Fruit fly (Drosophila melanogaster) whole organism, adult: Measurements from ENCODE around the gene vanin-like.

Source experiments
- CG11617 ChIP-seq: fragments of 200-800 bp; sonication (Bioruptor generic); optimal IDR thresholded peaks from 2 replicates; lab custom pipeline; 2017; ENCODE audit warnings: mild to moderate bottlenecking, missing biosample characterization, missing genetic modification reagents, missing genetic modification characterization
- CG12768 ChIP-seq: fragments of 200-800 bp; sonication (Bioruptor generic); optimal IDR thresholded peaks from 2 replicates; lab custom pipeline; 2017; ENCODE audit warnings: missing biosample characterization, missing genetic modification characterization, mild to moderate bottlenecking, moderate library complexity, missing genetic modification reagents
- CG14711 ChIP-seq: fragments of 200-800 bp; sonication (Bioruptor generic); optimal IDR thresholded peaks from 2 replicates; lab custom pipeline; 2018; ENCODE audit warnings: missing biosample characterization, mild to moderate bottlenecking, missing genetic modification characterization, moderate library complexity
- CG1620 ChIP-seq: fragments of 200-800 bp; sonication (Bioruptor generic); optimal IDR thresholded peaks from 2 replicates; lab custom pipeline; 2016; ENCODE audit warnings: missing biosample characterization, missing genetic modification characterization
- CG33017 ChIP-seq: fragments of 200-800 bp; sonication (Bioruptor generic); optimal IDR thresholded peaks from 2 replicates; lab custom pipeline; 2018; ENCODE audit warnings: missing biosample characterization, mild to moderate bottlenecking, missing genetic modification characterization, moderate library complexity
- CG5204 ChIP-seq: fragments of 200-800 bp; sonication (Bioruptor generic); optimal IDR thresholded peaks from 2 replicates; lab custom pipeline; 2016; ENCODE audit warnings: missing biosample characterization, missing genetic modification characterization
- CG7045 ChIP-seq: fragments of 200-800 bp; sonication (Bioruptor generic); optimal IDR thresholded peaks from 2 replicates; lab custom pipeline; 2017; ENCODE audit warnings: missing biosample characterization, mild to moderate bottlenecking, missing genetic modification characterization
- CG7101 ChIP-seq: fragments of 200-800 bp; sonication (Bioruptor generic); optimal IDR thresholded peaks from 2 replicates; lab custom pipeline; 2018; ENCODE audit warnings: missing biosample characterization, mild to moderate bottlenecking, missing genetic modification characterization, moderate library complexity
- Clk ChIP-seq: fragments of 200-800 bp; sonication (Bioruptor generic); optimal IDR thresholded peaks from 2 replicates; lab custom pipeline; 2017; ENCODE audit warnings: missing biosample characterization, missing genetic modification characterization
- Crg-1 ChIP-seq: fragments of 200-800 bp; sonication (Bioruptor generic); optimal IDR thresholded peaks from 2 replicates; lab custom pipeline; 2016; ENCODE audit warnings: missing biosample characterization, missing genetic modification characterization
- Hr96 ChIP-seq: fragments of 200-800 bp; sonication (Bioruptor generic); optimal IDR thresholded peaks from 2 replicates; lab custom pipeline; 2016; ENCODE audit warnings: missing biosample characterization, missing genetic modification characterization
- Mnt ChIP-seq: fragments of 200-800 bp; sonication (Bioruptor generic); optimal IDR thresholded peaks from 2 replicates; lab custom pipeline; 2016; ENCODE audit warnings: missing biosample characterization, mild to moderate bottlenecking, missing genetic modification characterization
- bab1 ChIP-seq: fragments of 200-800 bp; sonication (Bioruptor generic); optimal IDR thresholded peaks from 3 replicates; lab custom pipeline; 2019; ENCODE audit warnings: missing biosample characterization, mild to moderate bottlenecking, missing genetic modification characterization, moderate library complexity
- cic ChIP-seq: fragments of 200-800 bp; sonication (Bioruptor generic); optimal IDR thresholded peaks from 2 replicates; lab custom pipeline; 2017; ENCODE audit warnings: missing biosample characterization, mild to moderate bottlenecking, missing genetic modification characterization, moderate library complexity
- cnc ChIP-seq, 2 experiments: fragments of >200 bp; optimal IDR thresholded peaks; 2 replicates each; lab custom pipeline; 2017
- kay ChIP-seq: fragments of 200-800 bp; sonication (Bioruptor generic); peaks from one replicate; lab custom pipeline; 2016; ENCODE audit warnings: missing biosample characterization, missing genetic modification characterization, borderline replicate concordance
- ovo ChIP-seq: fragments of 200-800 bp; sonication (Bioruptor generic); optimal IDR thresholded peaks from 2 replicates; lab custom pipeline; 2016; ENCODE audit warnings: missing biosample characterization, missing genetic modification characterization
- pad ChIP-seq: fragments of 200-800 bp; sonication (Bioruptor generic); optimal IDR thresholded peaks from 3 replicates; lab custom pipeline; 2017; ENCODE audit warnings: missing biosample characterization, missing genetic modification characterization, mild to moderate bottlenecking, moderate library complexity, missing genetic modification reagents
- tj ChIP-seq: fragments of 200-800 bp; sonication (Bioruptor generic); optimal IDR thresholded peaks from 3 replicates; lab custom pipeline; 2017; ENCODE audit warnings: missing biosample characterization, mild to moderate bottlenecking, missing genetic modification characterization, moderate library complexity
- toe ChIP-seq: fragments of 200-800 bp; sonication (Bioruptor generic); optimal IDR thresholded peaks from 2 replicates; lab custom pipeline; 2016; ENCODE audit warnings: missing biosample characterization, missing genetic modification characterization

Gene vanin-like

DNA sequence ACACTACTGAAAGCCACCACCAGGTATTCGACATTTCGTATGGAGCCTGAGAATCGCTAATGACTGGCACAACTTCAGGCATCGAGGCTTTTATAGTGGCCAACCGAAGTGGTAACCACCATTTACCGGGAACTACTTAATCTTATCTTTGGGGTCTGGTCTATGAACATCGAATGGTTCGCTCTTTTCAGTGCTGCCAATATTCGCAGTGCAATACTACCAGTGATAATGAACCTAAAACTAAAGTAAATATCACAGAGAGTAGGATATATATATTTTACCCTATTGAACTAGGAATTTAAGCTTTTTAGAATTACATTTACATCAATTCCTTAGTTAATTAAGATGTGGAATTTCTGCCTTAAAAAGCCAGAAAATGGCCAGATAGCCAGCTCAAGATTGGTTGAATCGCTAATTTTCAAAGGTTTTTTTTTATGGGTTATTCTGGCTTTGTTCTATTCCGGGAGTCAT lies at the start of gene vanin-like:
TSS of gene vanin-like (minus strand) at position 51 of the 471 bp plus-strand sequence.
- no peak for TF ChIP-seq kay (GFP tag; lab: Kevin White, UChicago)
- TF ChIP-seq cnc (optimal IDR thresholded peaks at IDR 0.05; lab: Kevin White, UChicago): peak in 1 of 2 experiments; percentile 1
- no peak for TF ChIP-seq CG14711 (tag; lab: Kevin White, UChicago)
- TF ChIP-seq CG7101 (tag; lab: Kevin White, UChicago): no peak

DNA sequence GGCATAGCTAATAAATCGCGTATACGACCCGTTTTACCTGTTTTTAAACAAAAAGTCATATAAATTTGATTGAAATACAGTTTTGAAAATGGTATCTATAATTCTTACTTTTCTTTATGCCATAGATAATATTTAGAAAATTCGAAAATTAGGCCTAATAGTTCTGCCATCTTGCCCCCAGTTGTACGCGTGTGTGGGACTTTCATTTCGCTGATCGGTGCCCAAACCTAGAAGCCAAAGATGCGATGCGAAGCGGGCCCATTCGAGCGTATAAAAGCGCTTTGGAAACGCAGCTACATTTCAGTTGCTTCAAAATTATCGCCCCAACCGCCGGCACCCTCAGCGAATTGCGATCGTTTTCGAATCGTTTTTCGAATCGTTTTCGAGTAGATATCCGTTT lies 34.7 kb upstream of the vanin-like start, which contains the start of gene CG14445:
TSS of gene CG14445 (plus strand) at position 301 of the 400 bp plus-strand sequence.
- no peak for TF ChIP-seq Hr96 (GFP tag; lab: Kevin White, UChicago)
- no peak for TF ChIP-seq cic (GFP tag; lab: Kevin White, UChicago)
- no peak for TF ChIP-seq Crg-1
- TF ChIP-seq CG5204: no peak
- no peak for TF ChIP-seq CG33017 (tag; lab: Kevin White, UChicago)
- TF ChIP-seq CG12768 (GFP tag; lab: Kevin White, UChicago): no peak
- TF ChIP-seq tj: no peak
- no peak for TF ChIP-seq CG1620 (GFP tag; lab: Kevin White, UChicago)
- no peak for TF ChIP-seq CG7101 (tag; lab: Kevin White, UChicago)
- TF ChIP-seq cnc (optimal IDR thresholded peaks at IDR 0.05; lab: Kevin White, UChicago): no peak
- TF ChIP-seq toe (GFP tag; lab: Kevin White, UChicago): no peak
- no peak for TF ChIP-seq Mnt (GFP tag; lab: Kevin White, UChicago)
- no peak for TF ChIP-seq pad (GFP tag; lab: Kevin White, UChicago)
- TF ChIP-seq kay (GFP tag; lab: Kevin White, UChicago): no peak
- TF ChIP-seq bab1 (GFP tag; lab: Kevin White, UChicago): no peak
- no peak for TF ChIP-seq ovo (GFP tag; lab: Kevin White, UChicago)
- TF ChIP-seq CG11617 (GFP tag; lab: Kevin White, UChicago): no peak
- TF ChIP-seq Clk (GFP tag; lab: Kevin White, UChicago): no peak
- no peak for TF ChIP-seq CG7045 (GFP tag; lab: Kevin White, UChicago)
- no peak for TF ChIP-seq CG14711 (tag; lab: Kevin White, UChicago)

dm6 chrX:6231764-6232163 lies 29.4 kb upstream of the vanin-like start:
- TF ChIP-seq CG1620 (GFP tag; lab: Kevin White, UChicago): no peak
- no peak for TF ChIP-seq cnc (optimal IDR thresholded peaks at IDR 0.05; lab: Kevin White, UChicago)
- no peak for TF ChIP-seq CG12768 (GFP tag; lab: Kevin White, UChicago)
- TF ChIP-seq cic (GFP tag; lab: Kevin White, UChicago): no peak
- TF ChIP-seq ovo (GFP tag; lab: Kevin White, UChicago): no peak
- no peak for TF ChIP-seq CG7101 (tag; lab: Kevin White, UChicago)
- TF ChIP-seq toe (GFP tag; lab: Kevin White, UChicago): no peak
- TF ChIP-seq CG5204: no peak

dm6 chrX:6225472-6226049 lies 23.2 kb upstream of the vanin-like start, which contains the start of gene dtn:
dtn (plus strand) TSS chrX:6225647.
- TF ChIP-seq Mnt (GFP tag; lab: Kevin White, UChicago) (peak; percentile 18), ovo (GFP tag; lab: Kevin White, UChicago) (no peak), tj (no peak), pad (GFP tag; lab: Kevin White, UChicago) (peak; percentile 30)

- TF ChIP-seq Clk (GFP tag; lab: Kevin White, UChicago): peak; percentile 74
- no peak for TF ChIP-seq toe (GFP tag; lab: Kevin White, UChicago)
- TF ChIP-seq CG5204: no peak
- peak; percentile 80 for TF ChIP-seq CG1620 (GFP tag; lab: Kevin White, UChicago)
- peak; percentile 83 for TF ChIP-seq CG14711 (tag; lab: Kevin White, UChicago)
- TF ChIP-seq Mnt (GFP tag; lab: Kevin White, UChicago): peak; percentile 91
- peak; percentile 85 for TF ChIP-seq pad (GFP tag; lab: Kevin White, UChicago)
- peak; percentile 76 for TF ChIP-seq Crg-1
- TF ChIP-seq kay (GFP tag; lab: Kevin White, UChicago): peak; percentile 99
- no peak for TF ChIP-seq Hr96 (GFP tag; lab: Kevin White, UChicago)
- TF ChIP-seq CG11617 (GFP tag; lab: Kevin White, UChicago): peak; percentile 97
- peak; percentile 86 for TF ChIP-seq CG33017 (tag; lab: Kevin White, UChicago)
- TF ChIP-seq tj: peak; percentile 98
- TF ChIP-seq cic (GFP tag; lab: Kevin White, UChicago): peak; percentile 75
- TF ChIP-seq CG12768 (GFP tag; lab: Kevin White, UChicago): peak; percentile 84
- peak; percentile 82 for TF ChIP-seq CG7045 (GFP tag; lab: Kevin White, UChicago)
- peak; percentile 89 for TF ChIP-seq ovo (GFP tag; lab: Kevin White, UChicago)
- peak; percentile 96 for TF ChIP-seq CG7101 (tag; lab: Kevin White, UChicago)
- peak; percentile 95 for TF ChIP-seq bab1 (GFP tag; lab: Kevin White, UChicago)
- TF ChIP-seq cnc (optimal IDR thresholded peaks at IDR 0.05; lab: Kevin White, UChicago): no peak
Observed at dm6 chrX:6224225-6225190, 22.1 kb upstream of the vanin-like start, which contains the start of gene sqh. sqh (minus strand) TSS chrX:6225140.
